Fruit fly (Drosophila melanogaster) whole organism, embryonic: ENCODE measurements around the gene Syx5.

ENCODE experiments used
- Asciz ChIP-seq: fragments of 200-800 bp; sonication (Bioruptor generic); optimal IDR thresholded peaks from 2 replicates; lab custom pipeline; 2017; ENCODE audit warnings: missing biosample characterization, mild to moderate bottlenecking, missing genetic modification characterization, missing genetic modification reagents
- B-H2 ChIP-seq: fragments of 200-800 bp; sonication (Bioruptor generic); optimal IDR thresholded peaks from 2 replicates; lab custom pipeline; 2018; ENCODE audit warnings: missing biosample characterization, mild to moderate bottlenecking, missing genetic modification characterization
- CG13123 ChIP-seq: fragments of 200-800 bp; sonication (Bioruptor generic); optimal IDR thresholded peaks from 2 replicates; lab custom pipeline; 2016; ENCODE audit warnings: missing biosample characterization, missing genetic modification characterization
- CG13287 ChIP-seq: fragments of 200-800 bp; sonication (Bioruptor generic); IDR thresholded peaks from 2 replicates; pipeline ENCODE4 v1.3.6; 2022; ENCODE audit warnings: missing biosample characterization, missing genetic modification characterization; ENCODE audit not compliant: partially characterized antibody
- CG13775 ChIP-seq: fragments of 200-800 bp; sonication (Bioruptor generic); optimal IDR thresholded peaks from 3 replicates; lab custom pipeline; 2017; ENCODE audit warnings: missing biosample characterization, mild to moderate bottlenecking, missing genetic modification characterization
- CG16813 ChIP-seq: fragments of 200-800 bp; sonication (Bioruptor generic); IDR thresholded peaks from 3 replicates; pipeline ENCODE4 v1.3.6; 2022; ENCODE audit warnings: missing biosample characterization, missing genetic modification characterization; ENCODE audit not compliant: partially characterized antibody
- CG16815 ChIP-seq: fragments of 200-800 bp; sonication (Bioruptor generic); optimal IDR thresholded peaks from 3 replicates; lab custom pipeline; 2017; ENCODE audit warnings: missing biosample characterization, mild to moderate bottlenecking, missing genetic modification characterization
- CG17186 ChIP-seq: fragments of 200-800 bp; sonication (Bioruptor generic); optimal IDR thresholded peaks from 3 replicates; lab custom pipeline; 2017; ENCODE audit warnings: missing biosample characterization, missing genetic modification reagents, missing genetic modification characterization
- CG1832 ChIP-seq: fragments of 200-800 bp; sonication (Bioruptor generic); optimal IDR thresholded peaks from 2 replicates; lab custom pipeline; 2017; ENCODE audit warnings: missing biosample characterization, mild to moderate bottlenecking, missing genetic modification characterization, inconsistent platforms
- CG18599 ChIP-seq: fragments of 200-800 bp; sonication (Bioruptor generic); optimal IDR thresholded peaks from 3 replicates; lab custom pipeline; 2017; ENCODE audit warnings: missing biosample characterization, missing genetic modification characterization, mild to moderate bottlenecking, moderate library complexity, missing genetic modification reagents
- CG18619 ChIP-seq: fragments of 200-800 bp; sonication (Bioruptor generic); optimal IDR thresholded peaks from 3 replicates; lab custom pipeline; 2017; ENCODE audit warnings: missing biosample characterization, mild to moderate bottlenecking, missing genetic modification characterization
- CG2116 ChIP-seq: fragments of 200-800 bp; sonication (Bioruptor generic); optimal IDR thresholded peaks from 3 replicates; lab custom pipeline; 2018; ENCODE audit warnings: missing biosample characterization, mild to moderate bottlenecking, missing genetic modification characterization
- CG30431 ChIP-seq: fragments of 200-800 bp; sonication (Bioruptor generic); optimal IDR thresholded peaks from 2 replicates; lab custom pipeline; 2017; ENCODE audit warnings: missing biosample characterization, missing genetic modification characterization
- CG31365 ChIP-seq: fragments of 200-800 bp; sonication (Bioruptor generic); optimal IDR thresholded peaks from 2 replicates; lab custom pipeline; 2018; ENCODE audit warnings: missing biosample characterization, mild to moderate bottlenecking, missing genetic modification characterization
- CG42726 ChIP-seq: fragments of 200-800 bp; sonication (Bioruptor generic); IDR thresholded peaks from 2 replicates; pipeline ENCODE4 v1.3.6; 2022; ENCODE audit warnings: missing biosample characterization, missing genetic modification characterization; ENCODE audit not compliant: partially characterized antibody
- CG4820 ChIP-seq: fragments of 200-800 bp; sonication (Bioruptor generic); optimal IDR thresholded peaks from 3 replicates; lab custom pipeline; 2016; ENCODE audit warnings: missing biosample characterization, missing genetic modification characterization
- CG6254 ChIP-seq: fragments of 200-800 bp; sonication (Bioruptor generic); optimal IDR thresholded peaks from 3 replicates; lab custom pipeline; 2017; ENCODE audit warnings: mild to moderate bottlenecking, missing biosample characterization, missing genetic modification reagents, missing genetic modification characterization
- CG7987 ChIP-seq: fragments of 200-800 bp; sonication (Bioruptor generic); optimal IDR thresholded peaks from 2 replicates; lab custom pipeline; 2018; ENCODE audit warnings: missing biosample characterization, mild to moderate bottlenecking, missing genetic modification characterization, moderate library complexity
- CG8089 ChIP-seq: fragments of 200-800 bp; sonication (Bioruptor generic); optimal IDR thresholded peaks from 3 replicates; lab custom pipeline; 2016; ENCODE audit warnings: missing biosample characterization, missing genetic modification characterization
- CG8290 ChIP-seq, 3 experiments: fragments of 200-800 bp; sonication (Bioruptor generic); optimal IDR thresholded peaks; 2 replicates each; lab custom pipeline; 2016 to 2019; ENCODE audit warnings: missing biosample characterization in 3 of 3, missing genetic modification characterization in 3 of 3, mild to moderate bottlenecking in 2 of 3, moderate library complexity in 1 of 3
- CG9727 ChIP-seq: fragments of 200-800 bp; sonication (Bioruptor generic); optimal IDR thresholded peaks from 3 replicates; lab custom pipeline; 2017; ENCODE audit warnings: missing biosample characterization, mild to moderate bottlenecking, missing genetic modification characterization
- CTCF ChIP-seq: fragments of 200-800 bp; sonication (Bioruptor generic); optimal IDR thresholded peaks from 2 replicates; lab custom pipeline; 2017; ENCODE audit warnings: missing biosample characterization, mild to moderate bottlenecking, missing genetic modification characterization, moderate library complexity
- CrebB ChIP-seq: fragments of 200-800 bp; sonication (Bioruptor generic); optimal IDR thresholded peaks from 3 replicates; lab custom pipeline; 2018; ENCODE audit warnings: missing biosample characterization, mild to moderate bottlenecking, missing genetic modification characterization
- HLHmδ ChIP-seq: fragments of 200-800 bp; sonication (Bioruptor generic); optimal IDR thresholded peaks from 2 replicates; lab custom pipeline; 2018; ENCODE audit warnings: missing biosample characterization, mild to moderate bottlenecking, missing genetic modification characterization, moderate library complexity
- HmgZ ChIP-seq: fragments of 200-800 bp; sonication (Bioruptor generic); optimal IDR thresholded peaks from 2 replicates; lab custom pipeline; 2018; ENCODE audit warnings: missing biosample characterization, mild to moderate bottlenecking, missing genetic modification characterization
- Hr39 ChIP-seq: fragments of >200 bp; optimal IDR thresholded peaks from 2 replicates; lab custom pipeline; 2017
- Hr51 ChIP-seq, 2 experiments: fragments of 200-800 bp; sonication (Bioruptor generic); optimal IDR thresholded peaks; 2 replicates in 1 of 2; 3 replicates in 1 of 2; lab custom pipeline; 2016 to 2018; ENCODE audit warnings: missing biosample characterization in 2 of 2, missing genetic modification characterization in 2 of 2, mild to moderate bottlenecking in 1 of 2, moderate library complexity in 1 of 2
- Lpt ChIP-seq: fragments of >200 bp; optimal IDR thresholded peaks from 2 replicates; lab custom pipeline; 2018; ENCODE audit warnings: missing biosample characterization, missing genetic modification characterization
- NC2α ChIP-seq: fragments of 200-800 bp; sonication (Bioruptor generic); optimal IDR thresholded peaks from 2 replicates; lab custom pipeline; 2016; ENCODE audit warnings: missing biosample characterization, missing genetic modification characterization
- Nf-YC ChIP-seq: fragments of 200-800 bp; optimal IDR thresholded peaks from 3 replicates; lab custom pipeline; 2019; ENCODE audit warnings: missing biosample characterization, mild to moderate bottlenecking, missing genetic modification characterization, moderate library complexity
- Optix ChIP-seq: fragments of 200-800 bp; sonication (Bioruptor generic); IDR thresholded peaks from 3 replicates; pipeline ENCODE4 v1.3.6; 2022; ENCODE audit warnings: missing biosample characterization, missing genetic modification characterization
- Ptx1 ChIP-seq: fragments of 200-800 bp; sonication (Bioruptor generic); IDR thresholded peaks from 2 replicates; pipeline ENCODE4 v1.3.6; 2022; ENCODE audit warnings: missing biosample characterization, missing genetic modification characterization
- Rx ChIP-seq: fragments of 200-800 bp; sonication (Bioruptor generic); IDR thresholded peaks from 2 replicates; pipeline ENCODE4 v1.3.6; 2022; ENCODE audit warnings: missing biosample characterization, missing genetic modification characterization
- Xrp1 ChIP-seq: fragments of 200-800 bp; sonication (Bioruptor generic); IDR thresholded peaks from 2 replicates; pipeline ENCODE4 v1.3.6; 2022; ENCODE audit warnings: missing biosample characterization, missing genetic modification characterization
- bcd ChIP-seq: fragments of 200-800 bp; sonication (Bioruptor generic); optimal IDR thresholded peaks from 2 replicates; lab custom pipeline; 2017; ENCODE audit warnings: missing biosample characterization, mild to moderate bottlenecking, missing genetic modification characterization
- cato ChIP-seq: fragments of 200-800 bp; sonication (Bioruptor generic); optimal IDR thresholded peaks from 2 replicates; lab custom pipeline; 2016; ENCODE audit warnings: missing biosample characterization, missing genetic modification characterization, borderline replicate concordance
- dmrt99B ChIP-seq: fragments of 200-800 bp; sonication (Bioruptor generic); optimal IDR thresholded peaks from 2 replicates; lab custom pipeline; 2018; ENCODE audit warnings: missing biosample characterization, mild to moderate bottlenecking, missing genetic modification characterization, moderate library complexity
- dpn ChIP-seq, 2 experiments: fragments of 200-800 bp; sonication (Bioruptor generic); optimal IDR thresholded peaks; 3 replicates each; lab custom pipeline; 2016; ENCODE audit warnings: missing biosample characterization in 2 of 2, missing genetic modification characterization in 2 of 2
- emc ChIP-seq: fragments of 200-800 bp; sonication (Bioruptor generic); optimal IDR thresholded peaks from 2 replicates; lab custom pipeline; 2016; ENCODE audit warnings: missing biosample characterization, missing genetic modification characterization
- eyg ChIP-seq: fragments of 200-800 bp; sonication (Bioruptor generic); optimal IDR thresholded peaks from 3 replicates; lab custom pipeline; 2016; ENCODE audit warnings: missing biosample characterization, missing genetic modification characterization
- her ChIP-seq: fragments of 200-800 bp; sonication (Bioruptor generic); optimal IDR thresholded peaks from 2 replicates; lab custom pipeline; 2016; ENCODE audit warnings: missing biosample characterization, missing genetic modification characterization
- hth ChIP-seq: fragments of >200 bp; optimal IDR thresholded peaks from 2 replicates; lab custom pipeline; 2017; ENCODE audit warnings: inconsistent platforms
- insv ChIP-seq, 2 experiments: fragments of 200-800 bp; sonication (Bioruptor generic); optimal IDR thresholded peaks; 3 replicates each; lab custom pipeline; 2016 to 2018; ENCODE audit warnings: missing biosample characterization in 2 of 2, missing genetic modification characterization in 2 of 2
- lilli ChIP-seq: fragments of 200-800 bp; sonication (Bioruptor generic); optimal IDR thresholded peaks from 3 replicates; lab custom pipeline; 2016; ENCODE audit warnings: missing biosample characterization, missing genetic modification characterization
- maf-S ChIP-seq: fragments of 200-800 bp; sonication (Bioruptor generic); optimal IDR thresholded peaks from 2 replicates; lab custom pipeline; 2016; ENCODE audit warnings: missing biosample characterization, missing genetic modification characterization
- nau ChIP-seq: fragments of 200-800 bp; sonication (Bioruptor generic); optimal IDR thresholded peaks from 3 replicates; lab custom pipeline; 2017; ENCODE audit warnings: missing biosample characterization, mild to moderate bottlenecking, missing genetic modification characterization, missing genetic modification reagents
- sens ChIP-seq: fragments of 200-800 bp; sonication (Bioruptor generic); peaks from one replicate; lab custom pipeline; 2016; ENCODE audit warnings: missing biosample characterization, missing genetic modification characterization
- sob ChIP-seq: fragments of 200-800 bp; sonication (Bioruptor generic); IDR thresholded peaks from 2 replicates; pipeline ENCODE4 v1.3.6; 2022; ENCODE audit warnings: missing biosample characterization, missing genetic modification characterization
- trh ChIP-seq: fragments of 200-800 bp; sonication (Bioruptor generic); optimal IDR thresholded peaks from 2 replicates; lab custom pipeline; 2016; ENCODE audit warnings: missing biosample characterization, missing genetic modification characterization
- vvl ChIP-seq: fragments of 200-800 bp; sonication (Bioruptor generic); IDR thresholded peaks from 2 replicates; pipeline ENCODE4 v1.3.6; 2022; ENCODE audit warnings: missing biosample characterization, missing genetic modification characterization
- zf30C ChIP-seq: fragments of 200-800 bp; sonication (Bioruptor generic); optimal IDR thresholded peaks from 3 replicates; lab custom pipeline; 2018; ENCODE audit warnings: missing biosample characterization, mild to moderate bottlenecking, missing genetic modification characterization

The Syx5 gene

DNA sequence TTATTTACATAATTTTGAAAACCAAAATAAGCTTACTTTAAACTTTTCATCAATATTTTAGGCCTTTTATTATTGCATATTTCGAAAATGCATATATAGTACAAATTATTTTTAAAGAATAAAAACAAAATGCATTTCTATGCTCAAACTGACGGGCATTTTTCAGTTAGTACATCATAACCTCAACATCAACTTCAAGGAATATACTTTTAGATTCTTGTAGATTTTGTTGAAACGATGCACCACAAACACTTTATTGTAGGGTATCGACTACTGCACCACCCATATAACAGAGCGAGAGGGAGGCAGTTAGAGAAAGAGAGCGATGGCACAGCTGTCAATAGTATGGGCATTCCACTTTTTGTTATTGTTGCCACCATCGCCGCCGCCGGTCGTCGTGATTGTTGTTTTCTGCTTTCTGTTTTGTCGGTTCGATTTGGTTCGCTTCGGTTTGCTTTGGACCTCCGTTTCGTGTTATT, 27.3 kb upstream of the Syx5 start (continued):
- peak; percentile 73 for TF ChIP-seq CG8290 (GFP tag; optimal IDR thresholded peaks at IDR 0.05; lab: Kevin White, UChicago)
- TF ChIP-seq CG8290 (tag; optimal IDR thresholded peaks at IDR 0.05; lab: Kevin White, UChicago), result peak; percentile 64 to 75
- no peak for TF ChIP-seq Hr39 (lab: Kevin White, UChicago)
- TF ChIP-seq CG8089 (GFP tag; lab: Kevin White, UChicago), result peak; percentile 81
- TF ChIP-seq NC2α (GFP tag; lab: Kevin White, UChicago), result peak; percentile 72
- TF ChIP-seq Ptx1 (GFP tag; lab: Robert Waterston, UW), result peak; percentile 89
- TF ChIP-seq sob, result peak; percentile 55; the same call in 1 of the 2 replicates
- TF ChIP-seq nau (GFP tag; lab: Kevin White, UChicago), result peak; percentile 93
- TF ChIP-seq dpn (GFP tag; optimal IDR thresholded peaks at IDR 0.05; lab: Kevin White, UChicago), result peak; percentile 89 to 92
- TF ChIP-seq trh, result peak; percentile 81
- peak; percentile 85 for TF ChIP-seq CG13775 (GFP tag; lab: Kevin White, UChicago)
- TF ChIP-seq CG18599, result peak; percentile 85
- peak; percentile 79 for TF ChIP-seq Xrp1 (GFP tag; lab: Robert Waterston, UW)
- no peak for TF ChIP-seq CG13287
- peak; percentile 74 for TF ChIP-seq CG7987
- TF ChIP-seq vvl, result peak; percentile 89
- peak; percentile 58 for TF ChIP-seq her (GFP tag; lab: Kevin White, UChicago)
- peak; percentile 96 for TF ChIP-seq Asciz (GFP tag; lab: Kevin White, UChicago)
- TF ChIP-seq hth (lab: Kevin White, UChicago), result no peak
- TF ChIP-seq zf30C, result no peak
- TF ChIP-seq CG31365 (tag; lab: Kevin White, UChicago), result peak; percentile 51
- no peak for TF ChIP-seq B-H2 (GFP tag; lab: Kevin White, UChicago)
- TF ChIP-seq bcd (GFP tag; lab: Kevin White, UChicago), result peak; percentile 91
- peak; percentile 68 to 97 for TF ChIP-seq Hr51 (GFP tag; optimal IDR thresholded peaks at IDR 0.05; lab: Kevin White, UChicago)
- peak; percentile 79 for TF ChIP-seq CG13123 (GFP tag; lab: Kevin White, UChicago)
- peak; percentile 58 for TF ChIP-seq CG2116 (GFP tag; lab: Kevin White, UChicago)
- peak; percentile 88 for TF ChIP-seq CG9727
- TF ChIP-seq insv (GFP tag; optimal IDR thresholded peaks at IDR 0.05; lab: Kevin White, UChicago), result peak in 1 of 2 experiments; percentile 53
- TF ChIP-seq dmrt99B (tag; lab: Kevin White, UChicago), result peak; percentile 98
- TF ChIP-seq Lpt (GFP tag; lab: Kevin White, UChicago), result peak; percentile 58
- peak; percentile 81 for TF ChIP-seq Nf-YC (tag; lab: Kevin White, UChicago)
- TF ChIP-seq CG16813 (GFP tag; lab: Robert Waterston, UW), result no peak
- TF ChIP-seq CG42726 (GFP tag; lab: Robert Waterston, UW), result no peak
- peak; percentile 77 for TF ChIP-seq CG16815
- peak; percentile 68 for TF ChIP-seq CG1832 (GFP tag; lab: Kevin White, UChicago)
- TF ChIP-seq sens, result peak; percentile 99
- TF ChIP-seq maf-S (GFP tag; lab: Kevin White, UChicago), result peak; percentile 78
- TF ChIP-seq CG6254 (GFP tag; lab: Kevin White, UChicago), result peak; percentile 87
- TF ChIP-seq CG4820, result peak; percentile 92
- TF ChIP-seq Rx, result peak; percentile 56
- TF ChIP-seq eyg (GFP tag; lab: Kevin White, UChicago), result peak; percentile 68
- TF ChIP-seq emc (GFP tag; lab: Kevin White, UChicago), result peak; percentile 45
- peak; percentile 63 for TF ChIP-seq CTCF
- TF ChIP-seq HmgZ (tag; lab: Kevin White, UChicago), result peak; percentile 73
- TF ChIP-seq CG30431 (GFP tag; lab: Kevin White, UChicago), result peak; percentile 75
- TF ChIP-seq CG17186, result peak; percentile 68
- TF ChIP-seq cato (GFP tag; lab: Kevin White, UChicago), result peak; percentile 90
- no peak for TF ChIP-seq HLHmδ
- TF ChIP-seq lilli (GFP tag; lab: Kevin White, UChicago), result peak; percentile 88
- TF ChIP-seq Optix, result peak; percentile 64; the same call in 1 of the 3 replicates
- TF ChIP-seq CrebB (tag; lab: Kevin White, UChicago), result peak; percentile 75
- TF ChIP-seq CG18619 (GFP tag; lab: Kevin White, UChicago), result peak; percentile 90
